Worm (Caenorhabditis elegans) whole organism, late embryonic: Measurements from ENCODE around the gene sdz-36.

Experiments
- C38D4.7 ChIP-seq: fragments of 200-800 bp; sonication (Bioruptor generic); optimal IDR thresholded peaks from 2 replicates; lab custom pipeline; 2018; ENCODE audit warnings: mild to moderate bottlenecking, missing genetic modification characterization, moderate library complexity, missing compliant biosample characterization
- K09A11.1 ChIP-seq: sonication (generic microtip); optimal IDR thresholded peaks from 2 replicates; lab custom pipeline; 2017; ENCODE audit warnings: antibody characterized with exemption, mild to moderate bottlenecking, missing genetic modification characterization, missing compliant biosample characterization; ENCODE audit not compliant: insufficient read depth
- T23F11.4 ChIP-seq: fragments of 200-800 bp; sonication (Bioruptor generic); optimal IDR thresholded peaks from 2 replicates; lab custom pipeline; 2018; ENCODE audit warnings: mild to moderate bottlenecking, missing genetic modification characterization, missing compliant biosample characterization
- Y22D7AL.16 ChIP-seq: sonication (generic microtip); optimal IDR thresholded peaks from 2 replicates; lab custom pipeline; 2016; ENCODE audit warnings: missing genetic modification characterization, missing compliant biosample characterization
- ahr-1 ChIP-seq: sonication (generic microtip); optimal IDR thresholded peaks from 2 replicates; lab custom pipeline; 2016; ENCODE audit warnings: missing genetic modification characterization, missing compliant biosample characterization
- ama-1 ChIP-seq: fragments of 150-350 bp; optimal IDR thresholded peaks from 2 replicates; lab custom pipeline; 2014
- ceh-14 ChIP-seq: sonication (generic microtip); optimal IDR thresholded peaks from 2 replicates; lab custom pipeline; 2016; ENCODE audit warnings: missing genotype, missing genetic modification characterization, missing compliant biosample characterization
- ceh-18 ChIP-seq: sonication (generic microtip); optimal IDR thresholded peaks from 2 replicates; lab custom pipeline; 2016; ENCODE audit warnings: missing genetic modification characterization, missing compliant biosample characterization
- ceh-19 ChIP-seq: fragments of 200-800 bp; sonication (Bioruptor generic); optimal IDR thresholded peaks from 2 replicates; lab custom pipeline; 2018; ENCODE audit warnings: mild to moderate bottlenecking, missing genetic modification characterization, missing compliant biosample characterization
- ceh-2 ChIP-seq: sonication (generic microtip); optimal IDR thresholded peaks from 2 replicates; lab custom pipeline; 2016; ENCODE audit warnings: missing genotype, missing genetic modification characterization, missing compliant biosample characterization
- ceh-34 ChIP-seq: sonication (generic microtip); optimal IDR thresholded peaks from 2 replicates; lab custom pipeline; 2016; ENCODE audit warnings: mild to moderate bottlenecking, missing genetic modification characterization, missing compliant biosample characterization
- ceh-9 ChIP-seq: sonication (generic microtip); optimal IDR thresholded peaks from 2 replicates; lab custom pipeline; 2016; ENCODE audit warnings: mild to moderate bottlenecking, missing genetic modification characterization, inconsistent platforms, missing compliant biosample characterization
- che-1 ChIP-seq: sonication (generic microtip); optimal IDR thresholded peaks from 2 replicates; lab custom pipeline; 2016; ENCODE audit warnings: mild to moderate bottlenecking, missing genetic modification characterization, missing compliant biosample characterization
- dmd-4 ChIP-seq: sonication (generic microtip); optimal IDR thresholded peaks from 2 replicates; lab custom pipeline; 2016; ENCODE audit warnings: borderline replicate concordance, missing genetic modification characterization, missing compliant biosample characterization
- dve-1 ChIP-seq: sonication (generic microtip); optimal IDR thresholded peaks from 2 replicates; lab custom pipeline; 2017; ENCODE audit warnings: antibody characterized with exemption, mild to moderate bottlenecking, missing genetic modification characterization, missing compliant biosample characterization
- elt-2 ChIP-seq: sonication (generic microtip); optimal IDR thresholded peaks from 2 replicates; lab custom pipeline; 2016; ENCODE audit warnings: missing genetic modification reagents, missing genetic modification characterization, missing compliant biosample characterization
- ets-4 ChIP-seq: sonication (generic microtip); optimal IDR thresholded peaks from 2 replicates; lab custom pipeline; 2016; ENCODE audit warnings: missing genetic modification characterization, missing compliant biosample characterization
- eyg-1 ChIP-seq: sonication (generic microtip); optimal IDR thresholded peaks from 2 replicates; lab custom pipeline; 2016; ENCODE audit warnings: missing genotype, missing genetic modification characterization, missing compliant biosample characterization
- fax-1 ChIP-seq: sonication (generic microtip); optimal IDR thresholded peaks from 2 replicates; lab custom pipeline; 2016; ENCODE audit warnings: missing genotype, missing genetic modification characterization, missing compliant biosample characterization
- fkh-6 ChIP-seq: sonication (generic microtip); optimal IDR thresholded peaks from 2 replicates; lab custom pipeline; 2016; ENCODE audit warnings: missing genetic modification characterization, missing compliant biosample characterization
- gmeb-2 ChIP-seq: sonication (generic microtip); optimal IDR thresholded peaks from 2 replicates; lab custom pipeline; 2016; ENCODE audit warnings: missing genetic modification characterization, inconsistent platforms, missing compliant biosample characterization
- hlh-13 ChIP-seq: fragments of 200-800 bp; sonication (Bioruptor generic); optimal IDR thresholded peaks from 2 replicates; lab custom pipeline; 2018; ENCODE audit warnings: mild to moderate bottlenecking, missing genetic modification characterization, missing compliant biosample characterization
- hlh-15 ChIP-seq: sonication (generic microtip); optimal IDR thresholded peaks from 2 replicates; lab custom pipeline; 2016; ENCODE audit warnings: missing genetic modification characterization, missing compliant biosample characterization
- hlh-8 ChIP-seq: sonication (generic microtip); optimal IDR thresholded peaks from 2 replicates; lab custom pipeline; 2016; ENCODE audit warnings: missing genotype, missing genetic modification characterization, missing compliant biosample characterization
- lim-6 ChIP-seq: sonication (generic microtip); optimal IDR thresholded peaks from 2 replicates; lab custom pipeline; 2016; ENCODE audit warnings: missing genetic modification characterization, missing compliant biosample characterization
- nfya-1 ChIP-seq: sonication (generic microtip); optimal IDR thresholded peaks from 2 replicates; lab custom pipeline; 2017; ENCODE audit warnings: missing genetic modification characterization, mild to moderate bottlenecking, missing compliant biosample characterization, antibody characterized with exemption, moderate library complexity
- nhr-11 ChIP-seq: fragments of 150-350 bp; optimal IDR thresholded peaks from 2 replicates; lab custom pipeline; 2014; ENCODE audit warnings: missing biosample characterization, missing genetic modification characterization
- nhr-232 ChIP-seq: sonication (generic microtip); optimal IDR thresholded peaks from 2 replicates; lab custom pipeline; 2016; ENCODE audit warnings: missing genetic modification characterization, missing compliant biosample characterization
- odd-2 ChIP-seq: sonication (generic microtip); optimal IDR thresholded peaks from 2 replicates; lab custom pipeline; 2017; ENCODE audit warnings: antibody characterized with exemption, mild to moderate bottlenecking, missing genetic modification characterization, missing compliant biosample characterization
- pax-1 ChIP-seq: fragments of 150-350 bp; optimal IDR thresholded peaks from 2 replicates; lab custom pipeline; 2014; ENCODE audit warnings: missing biosample characterization, missing genetic modification characterization
- pha-4 ChIP-seq: fragments of 150-350 bp; optimal IDR thresholded peaks from 2 replicates; lab custom pipeline; 2018; ENCODE audit warnings: missing biosample characterization, missing genetic modification reagents, missing genetic modification characterization
- pqm-1 ChIP-seq: sonication (generic microtip); optimal IDR thresholded peaks from 2 replicates; lab custom pipeline; 2016; ENCODE audit warnings: missing genetic modification characterization, missing compliant biosample characterization
- pros-1 ChIP-seq: fragments of 150-350 bp; optimal IDR thresholded peaks from 2 replicates; lab custom pipeline; 2014; ENCODE audit warnings: missing biosample characterization, missing genetic modification reagents, missing genetic modification characterization
- ttx-3 ChIP-seq: sonication (generic microtip); optimal IDR thresholded peaks from 2 replicates; lab custom pipeline; 2016; ENCODE audit warnings: missing genetic modification reagents, missing genetic modification characterization, missing compliant biosample characterization
- unc-42 ChIP-seq: sonication (generic microtip); optimal IDR thresholded peaks from 2 replicates; lab custom pipeline; 2016; ENCODE audit warnings: missing genotype, missing genetic modification characterization, missing compliant biosample characterization
- unc-55 ChIP-seq: sonication (generic microtip); optimal IDR thresholded peaks from 2 replicates; lab custom pipeline; 2017; ENCODE audit warnings: missing biosample characterization, missing genetic modification reagents, missing genetic modification characterization
- unc-86 ChIP-seq: sonication (generic microtip); optimal IDR thresholded peaks from 2 replicates; lab custom pipeline; 2016; ENCODE audit warnings: missing genetic modification characterization, missing compliant biosample characterization

The sdz-36 gene

DNA sequence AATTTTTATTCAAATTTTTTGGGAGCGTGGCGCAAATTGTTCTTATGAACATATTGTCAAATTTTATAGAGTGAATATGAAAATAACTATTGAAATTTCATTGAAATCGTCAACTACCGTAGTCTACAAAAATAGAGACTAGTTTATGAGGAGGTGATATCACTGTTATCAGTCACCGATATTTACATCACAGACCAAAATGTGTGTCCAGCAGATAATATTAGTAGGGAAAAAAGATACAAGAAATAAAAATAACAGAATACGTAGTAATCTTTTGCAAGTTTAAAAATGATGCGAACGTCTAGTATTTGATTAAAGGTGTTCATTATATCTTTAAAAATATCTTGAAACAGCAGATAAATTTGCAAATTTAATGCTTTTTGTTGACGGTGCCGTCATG lies 11.4 kb upstream of the sdz-36 start:
- no peak for TF ChIP-seq dmd-4 (tag; lab: Kevin White, UChicago)
- peak; percentile 86 for TF ChIP-seq elt-2 (tag; lab: Kevin White, UChicago)

DNA sequence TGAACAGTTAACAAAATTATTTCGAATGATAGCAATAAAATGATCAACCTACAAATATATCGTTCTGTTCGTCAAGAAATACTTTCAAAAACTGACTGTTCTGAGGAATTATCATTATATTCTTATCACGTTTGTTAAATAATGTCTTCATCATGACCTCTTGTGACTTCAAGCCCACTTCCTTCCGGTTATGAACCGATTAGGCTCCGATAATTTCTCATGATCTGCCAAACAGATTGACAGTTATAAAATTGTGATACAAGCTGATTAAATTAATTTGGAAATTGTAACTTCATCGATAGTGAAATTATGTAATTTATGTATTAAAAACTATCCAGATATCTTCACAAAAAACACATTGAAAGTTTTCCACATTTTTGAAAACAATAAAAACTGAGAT lies 9.9 kb upstream of the sdz-36 start, which contains the start of gene ins-8:
ins-8 (minus strand) TSS at position 101 of the 400 bp plus-strand sequence.
- TF ChIP-seq hlh-15 (tag; lab: Kevin White, UChicago) (no peak), ceh-18 (no peak), ets-4 (tag; lab: Kevin White, UChicago) (no peak), ceh-19 (no peak), che-1 (tag; lab: Kevin White, UChicago) (no peak), fkh-6 (tag; lab: Kevin White, UChicago) (no peak), nfya-1 (no peak), pha-4 (no peak)
- TF ChIP-seq, all 69 proteins: peak for 0

- no peak for TF ChIP-seq ceh-9 (tag; lab: Kevin White, UChicago)
- TF ChIP-seq nhr-11 (tag; lab: Kevin White, UChicago), result no peak
- no peak for TF ChIP-seq ceh-14 (tag; lab: Kevin White, UChicago)
- no peak for TF ChIP-seq hlh-8
- TF ChIP-seq pax-1 (tag; lab: Kevin White, UChicago), result no peak
- no peak for TF ChIP-seq dve-1
- no peak for TF ChIP-seq pha-4
- no peak for TF ChIP-seq ahr-1
- no peak for TF ChIP-seq fax-1 (tag; lab: Kevin White, UChicago)
- TF ChIP-seq hlh-13, result no peak
- no peak for TF ChIP-seq unc-42 (tag; lab: Kevin White, UChicago)
- no peak for TF ChIP-seq pros-1 (tag; lab: Kevin White, UChicago)
- no peak for TF ChIP-seq lim-6 (tag; lab: Kevin White, UChicago)
- no peak for TF ChIP-seq ama-1 (lab: Kevin White, UChicago)
- TF ChIP-seq ttx-3 (tag; lab: Kevin White, UChicago), result no peak
- TF ChIP-seq, all 69 proteins: peak for 0
Observed at ce11 chrIV:9682514-9682913, 8.2 kb upstream of the sdz-36 start, which contains the start of gene ins-7. Gene ins-7, minus strand, starts transcription at chrIV:9682845.

DNA sequence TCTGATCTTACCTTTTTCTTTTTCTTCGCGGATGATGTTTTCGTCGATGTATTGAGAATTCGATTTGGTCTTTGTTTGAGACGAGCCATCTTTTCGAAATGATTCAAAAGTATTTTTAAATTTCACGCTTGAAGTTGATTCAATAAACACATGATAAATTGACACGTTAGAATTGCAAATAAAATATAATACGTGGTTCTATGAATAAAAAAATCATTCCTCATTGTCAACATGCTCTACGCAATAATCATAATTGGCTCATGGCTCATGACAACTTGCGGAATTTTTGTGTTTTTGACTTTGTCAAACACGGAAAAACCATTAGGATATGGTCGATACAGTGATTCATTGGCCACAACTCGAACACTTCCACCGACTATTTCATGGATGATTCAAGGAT lies 7.3 kb upstream of the sdz-36 start, which contains the start of the genes htas-1 and ZK1251.3:
htas-1 (minus strand) TSS at position 101 of the 400 bp plus-strand sequence.
ZK1251.3 (plus strand) TSS at position 226 of the 400 bp plus-strand sequence.
- TF ChIP-seq pqm-1 (tag; lab: Kevin White, UChicago) (no peak), T23F11.4 (GFP tag; lab: Kevin White, UChicago) (no peak), unc-86 (tag; lab: Kevin White, UChicago) (no peak), che-1 (tag; lab: Kevin White, UChicago) (no peak), odd-2 (tag; lab: Kevin White, UChicago) (no peak), unc-55 (GFP tag; lab: Kevin White, UChicago) (no peak), eyg-1 (tag; lab: Kevin White, UChicago) (no peak), gmeb-2 (no peak), ceh-34 (tag; lab: Kevin White, UChicago) (no peak), Y22D7AL.16 (tag; lab: Kevin White, UChicago) (no peak), C38D4.7 (GFP tag; lab: Kevin White, UChicago) (no peak), ceh-2 (tag; lab: Kevin White, UChicago) (no peak), K09A11.1 (tag; lab: Kevin White, UChicago) (no peak), dmd-4 (tag; lab: Kevin White, UChicago) (no peak), nhr-232 (tag; lab: Kevin White, UChicago) (no peak), pha-4 (no peak)
